Worm (Caenorhabditis elegans): ENCODE measurements around the gene mfsd-12.

- TF ChIP-seq klf-2 (GFP tag; conservative IDR thresholded peaks at IDR 0.05) (no peak), ztf-23 (GFP tag; IDR thresholded peaks at IDR 0.05) (no peak), flt-1 (GFP tag; IDR thresholded peaks at IDR 0.05) (no peak), ref-1 (GFP tag; conservative IDR thresholded peaks at IDR 0.05) (no peak), med-1 (GFP tag; optimal IDR thresholded peaks at IDR 0.05; ENCODE audit: insufficient read depth) (no peak), ztf-29 (GFP tag; IDR thresholded peaks at IDR 0.05) (no peak), T22C8.4 (GFP tag; IDR thresholded peaks at IDR 0.05) (no peak), tab-1 (GFP tag; IDR thresholded peaks at IDR 0.05) (no peak), cog-1 (tag; optimal IDR thresholded peaks at IDR 0.05) (no peak)
Measured at ce11 chrX:4654057-4654456, 13.8 kb upstream of the mfsd-12 start, which contains the start of gene ceh-1.

All from whole organism, midembryonic.